Fruit fly (Drosophila melanogaster): ENCODE measurements around the gene kibra.

Gene kibra

DNA sequence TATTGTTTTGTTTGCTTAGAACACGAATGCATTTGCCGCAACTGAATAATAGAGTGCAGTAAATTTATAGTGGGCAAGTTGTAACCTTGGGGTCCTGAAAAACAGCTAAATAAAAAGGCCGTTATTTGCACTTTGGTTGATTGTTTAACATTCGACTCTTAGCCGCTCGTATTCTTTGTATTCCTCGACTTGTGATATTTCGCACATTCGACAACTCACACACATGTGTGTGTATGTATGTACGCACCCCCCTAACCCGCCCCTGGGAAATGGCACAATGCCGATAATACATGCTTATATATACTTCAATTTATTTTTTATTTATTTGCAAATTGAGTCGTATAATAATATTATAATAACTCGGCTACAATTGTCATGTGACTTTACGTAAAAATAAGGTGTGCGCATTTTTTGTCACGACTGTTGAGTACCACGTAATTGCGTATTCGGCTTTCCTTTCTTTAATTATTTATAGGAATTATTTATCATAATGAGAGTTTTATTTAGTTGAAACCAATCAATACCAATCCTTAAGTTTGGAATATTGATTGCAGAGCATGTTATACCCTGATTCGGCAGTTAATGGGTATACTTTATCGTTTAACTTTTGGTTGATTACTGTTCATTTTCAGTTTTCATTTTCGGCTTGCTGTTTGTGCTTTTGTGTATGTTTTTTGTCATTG, 30.9 kb upstream of the kibra start:
- peak; percentile 68 for TF ChIP-seq rgr (GFP tag; optimal IDR thresholded peaks at IDR 0.05)
- no peak for TF ChIP-seq Hr78 (GFP tag; optimal IDR thresholded peaks at IDR 0.05)
- peak; percentile 73 for TF ChIP-seq psq (GFP tag; optimal IDR thresholded peaks at IDR 0.05)
- TF ChIP-seq brk (GFP tag; optimal IDR thresholded peaks at IDR 0.05), result peak; percentile 30
- TF ChIP-seq tai (GFP tag; optimal IDR thresholded peaks at IDR 0.05), result no peak
- peak in 1 of 2 experiments; percentile 86 for TF ChIP-seq foxo (GFP tag; optimal IDR thresholded peaks at IDR 0.05)
- TF ChIP-seq Vsx2 (GFP tag; optimal IDR thresholded peaks at IDR 0.05; ENCODE audit: partially characterized antibody), result no peak
- peak; percentile 78 for TF ChIP-seq fru (GFP tag; optimal IDR thresholded peaks at IDR 0.05)
- TF ChIP-seq CrebA (GFP tag; optimal IDR thresholded peaks at IDR 0.05; ENCODE audit: borderline replicate concordance), result no peak
- peak; percentile 86 for TF ChIP-seq h (GFP tag; optimal IDR thresholded peaks at IDR 0.05)
- no peak for TF ChIP-seq Hr83 (GFP tag; optimal IDR thresholded peaks at IDR 0.05; ENCODE audit: poor library complexity, severe bottlenecking)
- peak; percentile 48 for TF ChIP-seq Hnf4 (GFP tag; optimal IDR thresholded peaks at IDR 0.05)
- TF ChIP-seq jim (GFP tag; optimal IDR thresholded peaks at IDR 0.05), result no peak
- TF ChIP-seq Mio (GFP tag; optimal IDR thresholded peaks at IDR 0.05), result no peak
- TF ChIP-seq Rel (GFP tag; optimal IDR thresholded peaks at IDR 0.05), result peak; percentile 55
- peak; percentile 23 for TF ChIP-seq Rel (tag; optimal IDR thresholded peaks at IDR 0.05)
- TF ChIP-seq Sp1 (GFP tag; optimal IDR thresholded peaks at IDR 0.05), result peak; percentile 76
- peak; percentile 61 for TF ChIP-seq CG32264 (GFP tag; optimal IDR thresholded peaks at IDR 0.05)
- no peak for TF ChIP-seq Jra (GFP tag; optimal IDR thresholded peaks at IDR 0.05)
- peak; percentile 69 for TF ChIP-seq ey (GFP tag; optimal IDR thresholded peaks at IDR 0.05)
- TF ChIP-seq dmrt93B (GFP tag; optimal IDR thresholded peaks at IDR 0.05), result peak; percentile 62
- peak; percentile 72 for TF ChIP-seq OdsH (GFP tag; optimal IDR thresholded peaks at IDR 0.05)
- no peak for TF ChIP-seq usp (GFP tag; optimal IDR thresholded peaks at IDR 0.05)
- TF ChIP-seq lola (GFP tag; optimal IDR thresholded peaks at IDR 0.05), result no peak
- peak; percentile 36 for TF ChIP-seq pan (optimal IDR thresholded peaks at IDR 0.05)
- TF ChIP-seq Abd-B (GFP tag; optimal IDR thresholded peaks at IDR 0.05), result no peak
- TF ChIP-seq HLH106 (tag; optimal IDR thresholded peaks at IDR 0.05), result peak; percentile 81
- peak; percentile 71 for TF ChIP-seq br (GFP tag; optimal IDR thresholded peaks at IDR 0.05)
- TF ChIP-seq CG9705 (GFP tag; optimal IDR thresholded peaks at IDR 0.05), result peak; percentile 2
- peak; percentile 46 for TF ChIP-seq woc (GFP tag; optimal IDR thresholded peaks at IDR 0.05)
- peak; percentile 67 for TF ChIP-seq sage (GFP tag; optimal IDR thresholded peaks at IDR 0.05)
- peak; percentile 22 for TF ChIP-seq sv (GFP tag; optimal IDR thresholded peaks at IDR 0.05)

DNA sequence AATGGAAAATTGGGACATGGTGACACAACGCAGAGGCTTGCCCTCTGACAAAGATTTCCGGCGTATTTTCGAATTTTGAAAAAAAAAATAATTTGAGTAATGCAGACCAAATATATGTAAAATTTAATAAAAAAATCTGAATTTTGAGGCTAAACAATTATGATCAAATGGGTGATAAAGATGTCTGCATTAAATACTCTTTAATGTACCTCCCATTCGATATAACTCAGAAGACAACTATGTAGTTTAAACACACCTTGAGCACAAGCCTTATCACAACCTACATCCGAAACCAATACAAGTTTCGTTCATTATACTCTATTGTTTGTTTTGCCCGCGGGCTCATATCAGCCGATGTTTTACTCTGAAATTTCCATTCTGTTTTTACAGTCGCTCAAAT, 30.3 kb upstream of the kibra start, which contains the start of gene CG7362:
Gene CG7362, minus strand, starts transcription at position 101 of the 400 bp plus-strand sequence.
- TF ChIP-seq h (GFP tag; optimal IDR thresholded peaks at IDR 0.05) (no peak), OdsH (GFP tag; optimal IDR thresholded peaks at IDR 0.05) (no peak), psq (GFP tag; optimal IDR thresholded peaks at IDR 0.05) (no peak), Rel (GFP tag; optimal IDR thresholded peaks at IDR 0.05) (no peak), Rel (tag; optimal IDR thresholded peaks at IDR 0.05) (no peak), foxo (GFP tag; optimal IDR thresholded peaks at IDR 0.05) (no peak), Dfd (GFP tag; optimal IDR thresholded peaks at IDR 0.05) (no peak), sv (GFP tag; optimal IDR thresholded peaks at IDR 0.05) (no peak), Dif (GFP tag; optimal IDR thresholded peaks at IDR 0.05; ENCODE audit: partially characterized antibody) (no peak), sage (GFP tag; optimal IDR thresholded peaks at IDR 0.05) (no peak), dsf (GFP tag; optimal IDR thresholded peaks at IDR 0.05; ENCODE audit: borderline replicate concordance) (no peak), rgr (GFP tag; optimal IDR thresholded peaks at IDR 0.05) (no peak), jim (GFP tag; optimal IDR thresholded peaks at IDR 0.05) (no peak), woc (GFP tag; optimal IDR thresholded peaks at IDR 0.05) (no peak), brk (GFP tag; optimal IDR thresholded peaks at IDR 0.05) (no peak), CG9705 (GFP tag; optimal IDR thresholded peaks at IDR 0.05) (no peak), pan (optimal IDR thresholded peaks at IDR 0.05) (no peak), Hr83 (GFP tag; optimal IDR thresholded peaks at IDR 0.05; ENCODE audit: poor library complexity, severe bottlenecking) (no peak), HLH106 (tag; optimal IDR thresholded peaks at IDR 0.05) (no peak)

DNA sequence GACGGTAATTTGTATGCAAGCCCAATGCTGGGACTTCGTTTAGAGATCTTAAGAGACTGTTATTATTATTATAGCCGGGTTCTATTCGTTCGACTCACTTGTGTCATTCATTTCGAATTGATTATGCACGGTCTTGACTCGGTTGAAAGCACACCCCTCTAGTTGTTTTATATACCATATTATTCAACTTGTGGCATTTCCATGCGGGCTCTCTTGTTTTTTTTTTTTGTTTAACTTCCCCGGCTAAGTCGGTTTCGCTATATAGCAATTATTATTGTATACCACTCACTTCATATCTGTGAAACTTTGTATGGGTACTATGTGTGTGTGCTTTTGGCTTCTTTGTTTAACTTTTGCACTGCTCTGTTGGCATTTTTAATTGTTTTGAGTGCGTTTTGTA, 27.0 kb upstream of the kibra start, which contains the start of gene smp-30:
Gene smp-30, minus strand, starts transcription at position 224 of the 400 bp plus-strand sequence.
- no peak for TF ChIP-seq dl (GFP tag; optimal IDR thresholded peaks at IDR 0.05; ENCODE audit: insufficient read depth in 1 of 2, partially characterized antibody in 2 of 2)
- TF ChIP-seq brk (GFP tag; optimal IDR thresholded peaks at IDR 0.05), result no peak
- no peak for TF ChIP-seq Hr78 (GFP tag; optimal IDR thresholded peaks at IDR 0.05)
- TF ChIP-seq Rel (GFP tag; optimal IDR thresholded peaks at IDR 0.05), result no peak
- no peak for TF ChIP-seq Rel (tag; optimal IDR thresholded peaks at IDR 0.05)
- TF ChIP-seq fru (GFP tag; optimal IDR thresholded peaks at IDR 0.05), result no peak
- no peak for TF ChIP-seq woc (GFP tag; optimal IDR thresholded peaks at IDR 0.05)
- no peak for TF ChIP-seq Dfd (GFP tag; optimal IDR thresholded peaks at IDR 0.05)
- TF ChIP-seq sv (GFP tag; optimal IDR thresholded peaks at IDR 0.05), result no peak
- no peak for TF ChIP-seq Dif (GFP tag; optimal IDR thresholded peaks at IDR 0.05; ENCODE audit: partially characterized antibody)
- TF ChIP-seq tai (GFP tag; optimal IDR thresholded peaks at IDR 0.05), result no peak
- TF ChIP-seq CG9705 (GFP tag; optimal IDR thresholded peaks at IDR 0.05), result no peak
- no peak for TF ChIP-seq foxo (GFP tag; optimal IDR thresholded peaks at IDR 0.05)
- no peak for TF ChIP-seq GATAd (GFP tag; optimal IDR thresholded peaks at IDR 0.05)
- TF ChIP-seq dmrt93B (GFP tag; optimal IDR thresholded peaks at IDR 0.05), result no peak
- TF ChIP-seq Vsx2 (GFP tag; optimal IDR thresholded peaks at IDR 0.05; ENCODE audit: partially characterized antibody), result no peak
- TF ChIP-seq rgr (GFP tag; optimal IDR thresholded peaks at IDR 0.05), result no peak
- no peak for TF ChIP-seq CrebA (GFP tag; optimal IDR thresholded peaks at IDR 0.05; ENCODE audit: borderline replicate concordance)
- no peak for TF ChIP-seq pan (optimal IDR thresholded peaks at IDR 0.05)
- no peak for TF ChIP-seq sage (GFP tag; optimal IDR thresholded peaks at IDR 0.05)
